Worm (Caenorhabditis elegans) whole organism, L2 larva: ENCODE data around the gene srb-5.
A peak's percentile ranks its signal among the peaks of the same experiment; 100 is the strongest.

Experiments
- F13H6.1 ChIP-seq: sonication (generic microtip); optimal IDR thresholded peaks from 2 replicates; lab custom pipeline; 2016; ENCODE audit warnings: missing genetic modification characterization, missing compliant biosample characterization
- Y55F3AM.14 ChIP-seq: fragments of 200-800 bp; sonication (Bioruptor generic); optimal IDR thresholded peaks from 2 replicates; lab custom pipeline; 2018; ENCODE audit warnings: mild to moderate bottlenecking, missing genetic modification characterization, missing compliant biosample characterization
- ZK546.5 ChIP-seq: sonication (generic microtip); optimal IDR thresholded peaks from 2 replicates; lab custom pipeline; 2017; ENCODE audit warnings: missing biosample characterization, missing genetic modification characterization
- alr-1 ChIP-seq: fragments of 150-350 bp; optimal IDR thresholded peaks from 2 replicates; lab custom pipeline; 2014; ENCODE audit warnings: missing biosample characterization, missing genetic modification characterization
- aly-2 ChIP-seq: fragments of 150-350 bp; optimal IDR thresholded peaks from 2 replicates; lab custom pipeline; 2014; ENCODE audit warnings: missing biosample characterization, missing genetic modification characterization
- ama-1 ChIP-seq: fragments of 150-350 bp; optimal IDR thresholded peaks from 2 replicates; lab custom pipeline; 2018; ENCODE audit warnings: inconsistent platforms
- ceh-16 ChIP-seq: fragments of 150-350 bp; optimal IDR thresholded peaks from 2 replicates; lab custom pipeline; 2014; ENCODE audit warnings: missing biosample characterization, missing genetic modification characterization
- egl-27 ChIP-seq: sonication (generic microtip); optimal IDR thresholded peaks from 3 replicates; lab custom pipeline; 2017; ENCODE audit warnings: missing biosample characterization, missing genetic modification reagents, missing genetic modification characterization
- elt-3 ChIP-seq: sonication (generic microtip); optimal IDR thresholded peaks from 2 replicates; lab custom pipeline; 2017; ENCODE audit warnings: missing biosample characterization, missing genetic modification characterization
- fos-1 ChIP-seq: fragments of 150-350 bp; optimal IDR thresholded peaks from 2 replicates; lab custom pipeline; 2014; ENCODE audit warnings: missing biosample characterization, missing genetic modification characterization
- gmeb-1 ChIP-seq: fragments of 150-350 bp; optimal IDR thresholded peaks from 2 replicates; lab custom pipeline; 2014; ENCODE audit warnings: missing biosample characterization, missing genetic modification characterization
- lin-11 ChIP-seq: fragments of 150-350 bp; sonication (generic microtip); optimal IDR thresholded peaks from 2 replicates; lab custom pipeline; 2014; ENCODE audit warnings: missing biosample characterization, missing genetic modification characterization, inconsistent platforms, mixed read lengths
- lin-13 ChIP-seq: fragments of 150-350 bp; optimal IDR thresholded peaks from 2 replicates; lab custom pipeline; 2014; ENCODE audit warnings: missing biosample characterization, missing genetic modification reagents, missing genetic modification characterization
- lsy-2 ChIP-seq, 2 experiments: fragments of 150-350 bp in 1 of 2; sonication (generic microtip) in 1 of 2; optimal IDR thresholded peaks; 2 replicates each; lab custom pipeline; 2014 to 2017; ENCODE audit warnings: missing biosample characterization in 2 of 2, missing genetic modification characterization in 2 of 2
- mab-5 ChIP-seq: fragments of 150-350 bp; optimal IDR thresholded peaks from 2 replicates; lab custom pipeline; 2014; ENCODE audit warnings: missing biosample characterization, missing genetic modification characterization
- mbf-1 ChIP-seq: sonication (generic microtip); optimal IDR thresholded peaks from 2 replicates; lab custom pipeline; 2017; ENCODE audit warnings: missing biosample characterization, missing genetic modification characterization
- nhr-10 ChIP-seq: sonication (generic microtip); optimal IDR thresholded peaks from 2 replicates; lab custom pipeline; 2017; ENCODE audit warnings: missing biosample characterization, missing genetic modification characterization
- nhr-129 ChIP-seq: fragments of 150-350 bp; optimal IDR thresholded peaks from 2 replicates; lab custom pipeline; 2014; ENCODE audit warnings: missing biosample characterization, missing genetic modification characterization
- nhr-237 ChIP-seq: fragments of 150-350 bp; optimal IDR thresholded peaks from 2 replicates; lab custom pipeline; 2014; ENCODE audit warnings: missing biosample characterization, missing genetic modification characterization
- nhr-25 ChIP-seq: fragments of 150-350 bp; sonication (generic microtip); optimal IDR thresholded peaks from 3 replicates; lab custom pipeline; 2014; ENCODE audit warnings: missing biosample characterization, missing genetic modification characterization
- nhr-6 ChIP-seq: fragments of 150-350 bp; optimal IDR thresholded peaks from 2 replicates; lab custom pipeline; 2014; ENCODE audit warnings: missing biosample characterization, missing genetic modification characterization
- nhr-77 ChIP-seq: fragments of 150-350 bp; optimal IDR thresholded peaks from 2 replicates; lab custom pipeline; 2014; ENCODE audit warnings: missing biosample characterization, missing genetic modification characterization
- peb-1 ChIP-seq: fragments of 150-350 bp; optimal IDR thresholded peaks from 2 replicates; lab custom pipeline; 2014; ENCODE audit warnings: missing biosample characterization, missing genetic modification characterization
- sem-4 ChIP-seq: fragments of 150-350 bp; optimal IDR thresholded peaks from 2 replicates; lab custom pipeline; 2014; ENCODE audit warnings: missing biosample characterization, missing genetic modification reagents, missing genetic modification characterization
- skn-1 ChIP-seq: sonication (generic microtip); optimal IDR thresholded peaks from 2 replicates; lab custom pipeline; 2017; ENCODE audit warnings: missing biosample characterization, missing genetic modification characterization
- sma-3 ChIP-seq: sonication (generic microtip); optimal IDR thresholded peaks from 2 replicates; lab custom pipeline; 2016; ENCODE audit warnings: missing genetic modification reagents, missing genetic modification characterization, missing compliant biosample characterization
- sma-9 ChIP-seq, 2 experiments: fragments of 150-350 bp in 1 of 2; sonication (generic microtip) in 1 of 2; optimal IDR thresholded peaks; 2 replicates each; lab custom pipeline; 2014 to 2016; ENCODE audit warnings: missing genetic modification characterization in 2 of 2, mild to moderate bottlenecking in 1 of 2, missing biosample characterization in 1 of 2, missing compliant biosample characterization in 1 of 2, missing genetic modification reagents in 1 of 2, moderate library complexity in 1 of 2
- unc-55 ChIP-seq: fragments of 150-350 bp; sonication (generic microtip); optimal IDR thresholded peaks from 3 replicates; lab custom pipeline; 2014; ENCODE audit warnings: missing biosample characterization, missing genetic modification reagents, missing genetic modification characterization
- ztf-4 ChIP-seq: fragments of 150-350 bp; optimal IDR thresholded peaks from 2 replicates; lab custom pipeline; 2014; ENCODE audit warnings: missing biosample characterization, missing genetic modification characterization

The srb-5 gene

DNA sequence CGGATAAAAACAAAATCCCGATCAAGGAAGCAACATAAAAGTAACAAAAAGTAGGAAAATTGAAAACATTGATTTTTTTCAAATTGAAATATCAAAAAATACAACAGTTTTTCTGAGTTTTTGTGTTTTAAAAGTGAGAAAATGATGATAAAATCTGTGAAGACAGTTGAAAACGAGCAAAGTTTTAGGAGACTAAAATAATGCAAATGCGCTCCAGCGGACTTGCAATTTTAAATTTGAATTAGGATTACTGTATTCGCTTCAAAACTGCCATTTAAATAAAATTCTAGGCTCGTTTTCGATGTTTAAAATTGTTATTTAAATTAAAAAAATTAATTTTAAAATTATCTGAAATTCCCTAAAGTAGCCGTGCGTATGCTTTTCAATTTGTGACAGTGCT is 24.8 kb upstream of the srb-5 start:
- TF ChIP-seq lin-13 (GFP tag; lab: Kevin White, UChicago), result no peak
- no peak for TF ChIP-seq alr-1 (tag; lab: Kevin White, UChicago)
- TF ChIP-seq nhr-237 (tag; lab: Kevin White, UChicago), result no peak
- TF ChIP-seq gmeb-1, result no peak
- no peak for TF ChIP-seq elt-3
- TF ChIP-seq Y55F3AM.14 (GFP tag; lab: Kevin White, UChicago), result no peak
- no peak for TF ChIP-seq ZK546.5 (tag; lab: Kevin White, UChicago)
- no peak for TF ChIP-seq unc-55 (GFP tag; lab: Kevin White, UChicago)
- TF ChIP-seq peb-1, result no peak
- no peak for TF ChIP-seq ceh-16 (tag; lab: Kevin White, UChicago)
- TF ChIP-seq nhr-25 (tag; lab: Kevin White, UChicago), result no peak
- no peak for TF ChIP-seq aly-2 (tag; lab: Kevin White, UChicago)
- TF ChIP-seq mbf-1 (tag; lab: Kevin White, UChicago), result no peak
- no peak for TF ChIP-seq nhr-6
- TF ChIP-seq lin-11 (tag; lab: Kevin White, UChicago), result no peak
- TF ChIP-seq nhr-10 (tag; lab: Kevin White, UChicago), result no peak
- no peak for TF ChIP-seq skn-1 (tag; lab: Kevin White, UChicago)
- TF ChIP-seq ztf-4 (tag; lab: Kevin White, UChicago), result no peak
- no peak for TF ChIP-seq mab-5
- no peak for TF ChIP-seq egl-27 (tag; lab: Kevin White, UChicago)

DNA sequence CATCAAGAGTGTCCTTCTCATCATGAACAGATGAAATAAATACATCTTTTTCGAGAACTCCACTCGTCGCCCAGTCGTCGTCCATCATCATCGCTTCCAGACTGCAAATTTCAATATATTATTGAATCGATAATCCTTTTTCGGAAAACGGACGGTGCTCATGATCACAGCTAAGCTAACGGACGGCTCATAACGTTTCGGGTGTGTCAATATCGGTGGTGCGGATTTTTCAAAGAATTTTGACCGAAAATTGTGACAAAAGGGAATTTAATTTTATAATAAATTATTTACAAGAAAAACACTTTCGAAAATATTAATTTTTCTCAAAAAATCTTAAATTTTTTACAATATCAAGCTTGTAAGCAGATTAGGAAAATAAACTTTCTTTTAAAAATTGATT is 24.3 kb upstream of the srb-5 start, which contains the start of gene crh-2:
crh-2 (minus strand) TSS at position 101 of the 400 bp plus-strand sequence.
- TF ChIP-seq sma-3 (GFP tag; lab: Kevin White, UChicago), result no peak
- no peak for TF ChIP-seq ZK546.5 (tag; lab: Kevin White, UChicago)
- TF ChIP-seq skn-1 (tag; lab: Kevin White, UChicago), result no peak
- TF ChIP-seq, all 48 proteins: peak for 0

ce11 chrII:5186870-5187269 is 23.7 kb upstream of the srb-5 start:
- TF ChIP-seq fos-1 (tag; lab: Kevin White, UChicago) (peak; percentile 63), nhr-10 (tag; lab: Kevin White, UChicago) (no peak), sma-9 (GFP tag; optimal IDR thresholded peaks at IDR 0.05; lab: Kevin White, UChicago) (peak; percentile 29), sma-9 (tag; optimal IDR thresholded peaks at IDR 0.05; lab: Kevin White, UChicago) (no peak)

ce11 chrII:5185955-5186539 is 22.9 kb upstream of the srb-5 start:
- TF ChIP-seq elt-3 (no peak), egl-27 (tag; lab: Kevin White, UChicago) (peak; percentile 15), unc-55 (GFP tag; lab: Kevin White, UChicago) (no peak), nhr-237 (tag; lab: Kevin White, UChicago) (no peak), nhr-77 (tag; lab: Kevin White, UChicago) (no peak), fos-1 (tag; lab: Kevin White, UChicago) (peak; percentile 59), sma-9 (GFP tag; optimal IDR thresholded peaks at IDR 0.05; lab: Kevin White, UChicago) (peak; percentile 14), sma-9 (tag; optimal IDR thresholded peaks at IDR 0.05; lab: Kevin White, UChicago) (no peak), F13H6.1 (peak; percentile 25), peb-1 (no peak), sem-4 (tag; lab: Kevin White, UChicago) (no peak), ama-1 (lab: Kevin White, UChicago) (no peak), nhr-10 (tag; lab: Kevin White, UChicago) (no peak), aly-2 (tag; lab: Kevin White, UChicago) (no peak)

- peak; percentile 68 for TF ChIP-seq fos-1 (tag; lab: Kevin White, UChicago)
- peak; percentile 51 for TF ChIP-seq sma-9 (GFP tag; optimal IDR thresholded peaks at IDR 0.05; lab: Kevin White, UChicago)
- TF ChIP-seq sma-9 (tag; optimal IDR thresholded peaks at IDR 0.05; lab: Kevin White, UChicago), result no peak
- no peak for TF ChIP-seq lsy-2 (tag; optimal IDR thresholded peaks at IDR 0.05; lab: Kevin White, UChicago)
- TF ChIP-seq F13H6.1, result peak; percentile 2
- no peak for TF ChIP-seq nhr-129 (tag; lab: Kevin White, UChicago)
Observed at ce11 chrII:5184661-5185545, 21.7 kb upstream of the srb-5 start.
